Worm (Caenorhabditis elegans) whole organism, L1 larva: ENCODE measurements around the gene mat-2.

Source experiments
- aly-2 ChIP-seq: fragments of 150-350 bp; optimal IDR thresholded peaks from 2 replicates; lab custom pipeline; 2014; ENCODE audit warnings: missing biosample characterization, missing genetic modification characterization
- nhr-11 ChIP-seq: fragments of 150-350 bp; optimal IDR thresholded peaks from 2 replicates; lab custom pipeline; 2014; ENCODE audit warnings: missing biosample characterization, missing genetic modification characterization
- nhr-28 ChIP-seq: fragments of 150-350 bp; optimal IDR thresholded peaks from 2 replicates; lab custom pipeline; 2014; ENCODE audit warnings: missing biosample characterization, missing genetic modification characterization
- nhr-76 ChIP-seq: sonication (generic microtip); optimal IDR thresholded peaks from 2 replicates; lab custom pipeline; 2017; ENCODE audit warnings: missing biosample characterization, missing genetic modification characterization
- unc-86 ChIP-seq: sonication (generic microtip); optimal IDR thresholded peaks from 2 replicates; lab custom pipeline; 2016; ENCODE audit warnings: missing genetic modification characterization, missing compliant biosample characterization

DNA sequence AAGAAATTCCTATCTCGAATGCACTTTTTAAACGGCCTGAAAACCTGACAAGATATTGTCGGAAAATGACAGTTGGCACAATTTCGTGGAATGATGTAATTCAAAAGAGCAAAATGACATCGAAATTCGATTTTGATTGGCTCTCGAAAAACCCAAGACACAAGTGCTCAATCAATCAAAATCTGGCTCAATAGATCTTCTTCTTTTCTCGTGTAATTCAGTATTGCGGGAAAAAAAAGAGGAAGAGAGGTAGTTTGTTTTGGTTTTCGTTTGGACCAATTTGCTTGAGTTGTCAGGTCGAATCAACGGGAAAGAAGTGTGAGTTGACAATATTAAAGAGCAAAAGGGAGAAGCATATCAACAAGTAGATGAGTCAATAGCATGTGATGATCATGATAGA is 23.3 kb downstream of the mat-2 start:
- TF ChIP-seq nhr-76 (tag; lab: Kevin White, UChicago) (no peak), unc-86 (tag; lab: Kevin White, UChicago) (no peak), nhr-28 (tag; lab: Kevin White, UChicago) (no peak), aly-2 (tag; lab: Kevin White, UChicago) (no peak), nhr-11 (no peak)
